Worm (Caenorhabditis elegans) whole organism, dauer: ENCODE measurements around the gene srh-98.

Experiments
- unc-62 ChIP-seq: sonication (generic microtip); optimal IDR thresholded peaks from 2 replicates; lab custom pipeline; 2017; ENCODE audit warnings: missing biosample characterization, missing genetic modification reagents, missing genetic modification characterization

srh-98 gene

DNA sequence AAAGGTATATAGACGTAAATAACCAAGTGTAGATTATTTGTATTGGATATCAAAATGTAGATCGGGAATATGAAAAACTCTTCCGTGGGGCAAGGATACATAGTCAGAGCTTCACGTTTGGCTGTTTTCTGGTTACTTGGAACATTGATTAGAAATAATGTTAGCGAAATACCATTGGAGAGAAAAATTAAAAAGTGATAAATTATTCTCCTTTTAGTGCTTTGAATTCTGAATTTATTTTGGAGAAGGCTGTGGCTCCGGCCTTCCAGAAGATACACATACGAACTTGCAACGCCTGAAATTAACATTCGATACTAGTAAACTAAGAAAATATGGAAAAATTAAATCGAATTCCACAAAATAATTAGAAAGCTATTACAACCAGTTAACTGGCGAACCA, at the start of gene srh-98:
srh-98 (minus strand) TSS at position 101 of the 400 bp plus-strand sequence.
- no peak for TF ChIP-seq unc-62 (GFP tag; lab: Kevin White, UChicago)

DNA sequence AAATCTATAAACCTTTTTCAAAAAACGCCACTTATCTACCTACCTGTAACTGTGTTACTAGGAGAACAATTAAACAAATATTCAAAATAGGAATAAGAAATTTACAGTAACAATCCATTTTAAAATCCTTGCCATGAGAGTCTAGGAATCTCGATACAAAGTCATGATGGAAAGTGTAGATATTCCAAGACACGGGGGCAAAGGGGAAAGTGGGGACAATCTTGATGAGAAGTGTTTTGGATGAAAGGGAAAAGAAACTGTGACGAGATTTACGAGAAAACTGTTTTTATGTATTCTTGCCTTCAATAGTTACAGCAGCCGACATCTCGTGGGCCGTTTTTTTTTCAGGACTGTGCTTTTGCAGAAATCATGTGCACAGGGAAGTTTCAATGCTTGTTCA, 46.6 kb upstream of the srh-98 start, which contains the start of gene F28G4.2:
F28G4.2 (minus strand) TSS at position 175 of the 400 bp plus-strand sequence.
- TF ChIP-seq unc-62 (GFP tag; lab: Kevin White, UChicago) = no peak

ce11 chrV:16277918-16278317, 42.4 kb upstream of the srh-98 start, which contains the start of gene cyp-37B1:
TSS of gene cyp-37B1 (plus strand) at chrV:16278116.
- no peak for TF ChIP-seq unc-62 (GFP tag; lab: Kevin White, UChicago)

- TF ChIP-seq unc-62 (GFP tag; lab: Kevin White, UChicago) = no peak
Observed at ce11 chrV:16275347-16275746, 39.8 kb upstream of the srh-98 start, which contains the start of gene pacl-1. TSS of gene pacl-1 (minus strand) at chrV:16275447.

- TF ChIP-seq unc-62 (GFP tag; lab: Kevin White, UChicago) = no peak
Observed at ce11 chrV:16271121-16271520, 35.6 kb upstream of the srh-98 start, which contains the start of gene T13F3.6. TSS of gene T13F3.6 (minus strand) at chrV:16271221.

- no peak for TF ChIP-seq unc-62 (GFP tag; lab: Kevin White, UChicago)
Observed at ce11 chrV:16269556-16269955, 34.0 kb upstream of the srh-98 start, which contains the start of the genes fbxa-2 and T13F3.8. TSS of gene fbxa-2 (minus strand) at chrV:16269656. TSS of gene T13F3.8 (plus strand) at chrV:16269800.

ce11 chrV:16266514-16266913, 31.0 kb upstream of the srh-98 start, which contains the start of gene T13F3.4:
TSS of gene T13F3.4 (minus strand) at chrV:16266614.
- no peak for TF ChIP-seq unc-62 (GFP tag; lab: Kevin White, UChicago)

DNA sequence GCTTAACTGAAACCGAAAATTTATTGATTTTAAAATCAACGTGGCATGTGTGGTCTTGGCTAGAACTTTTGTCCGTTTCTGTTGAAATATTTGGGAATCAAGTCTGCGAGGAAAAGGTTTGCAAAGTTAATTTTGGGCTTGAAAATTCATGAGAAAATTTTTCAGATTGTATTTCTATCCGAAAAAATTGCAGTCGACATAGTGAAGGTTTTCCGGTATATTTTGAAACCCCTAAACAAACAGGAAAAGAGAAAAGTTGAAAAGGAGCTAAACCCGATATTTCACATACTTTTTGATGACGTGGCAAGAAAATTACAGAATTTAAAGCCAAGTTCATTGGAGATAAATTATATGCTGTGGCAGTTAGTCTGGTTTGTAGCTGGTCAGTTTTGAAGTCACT, 24.1 kb upstream of the srh-98 start, which contains the start of gene nhr-127:
nhr-127 (plus strand) TSS at position 301 of the 400 bp plus-strand sequence.
- TF ChIP-seq unc-62 (GFP tag; lab: Kevin White, UChicago) = no peak

ce11 chrV:16258142-16258541, 22.6 kb upstream of the srh-98 start, which contains the start of gene nhr-218:
TSS of gene nhr-218 (plus strand) at chrV:16258442.
- no peak for TF ChIP-seq unc-62 (GFP tag; lab: Kevin White, UChicago)

DNA sequence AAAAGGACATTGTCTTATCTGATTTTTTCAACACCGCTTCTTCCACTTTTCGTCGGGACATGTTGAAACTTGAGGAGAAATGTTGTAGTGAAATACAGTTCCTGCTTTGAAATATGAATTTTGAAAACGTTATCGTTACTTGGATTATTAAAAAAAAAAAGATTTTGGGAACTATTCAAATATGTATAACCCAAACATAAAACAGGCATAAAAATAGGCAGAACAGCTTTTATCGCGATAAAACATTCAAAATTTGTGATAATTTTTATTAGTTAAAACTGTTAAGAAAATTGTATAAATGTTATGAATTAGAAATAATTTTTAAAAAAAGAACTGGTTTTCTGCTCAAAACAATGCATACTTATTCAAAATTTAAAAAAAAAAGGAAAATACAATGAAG, 20.8 kb upstream of the srh-98 start, which contains the start of gene bgnt-1.3:
bgnt-1.3 (minus strand) TSS at position 101 of the 400 bp plus-strand sequence.
- no peak for TF ChIP-seq unc-62 (GFP tag; lab: Kevin White, UChicago)

- TF ChIP-seq unc-62 (GFP tag; lab: Kevin White, UChicago) = no peak
Observed at ce11 chrV:16253687-16254086, 18.1 kb upstream of the srh-98 start, which contains the start of gene gcy-20. TSS of gene gcy-20 (minus strand) at chrV:16253787.

ce11 chrV:16249105-16249504, 13.6 kb upstream of the srh-98 start:
- no peak for TF ChIP-seq unc-62 (GFP tag; lab: Kevin White, UChicago)

DNA sequence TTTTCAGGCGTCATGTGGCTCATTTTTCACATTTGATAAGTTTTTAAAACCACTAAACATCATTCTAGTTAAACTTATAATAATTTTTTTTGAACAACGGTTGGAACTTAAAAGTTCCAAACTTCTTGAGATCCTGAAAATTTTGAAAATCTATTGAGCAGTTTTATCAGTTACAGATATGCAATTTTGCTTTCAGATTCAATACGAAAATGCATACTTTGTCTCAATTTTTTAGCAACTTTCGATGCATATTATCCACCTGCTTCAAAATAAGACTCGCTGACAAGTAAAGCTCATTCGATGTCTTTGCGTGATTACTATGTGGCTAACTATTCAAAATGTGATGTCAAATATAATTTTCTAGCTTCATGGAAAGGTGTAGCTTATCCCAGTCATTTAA, 11.0 kb upstream of the srh-98 start, which contains the start of gene srh-95:
srh-95 (plus strand) TSS at position 301 of the 400 bp plus-strand sequence.
- TF ChIP-seq unc-62 (GFP tag; lab: Kevin White, UChicago) = no peak

ce11 chrV:16244078-16244477, 8.5 kb upstream of the srh-98 start, which contains the start of gene srh-104:
TSS of gene srh-104 (minus strand) at chrV:16244178.
- no peak for TF ChIP-seq unc-62 (GFP tag; lab: Kevin White, UChicago)

DNA sequence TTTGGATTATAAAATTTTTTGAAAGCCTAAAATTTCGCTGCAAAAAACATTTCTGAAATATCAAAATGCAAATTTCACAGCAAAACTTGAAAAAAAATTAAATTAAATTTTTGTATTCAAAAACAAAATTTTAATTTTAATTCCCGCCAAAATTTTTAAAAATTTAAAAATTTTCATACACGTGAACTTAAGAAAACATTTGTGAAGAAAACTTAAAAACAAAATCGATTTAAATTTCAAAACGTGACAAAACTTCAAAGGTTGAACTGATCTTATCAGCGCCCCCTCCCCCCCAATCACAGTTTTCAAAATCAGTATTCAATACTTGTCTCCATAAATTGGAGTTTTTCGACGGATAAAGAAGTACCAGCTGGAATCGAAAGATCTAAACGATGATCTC, 1.7 kb upstream of the srh-98 start, which contains the start of gene F21H7.5:
F21H7.5 (plus strand) TSS at position 301 of the 400 bp plus-strand sequence.
- TF ChIP-seq unc-62 (GFP tag; lab: Kevin White, UChicago) = no peak

DNA sequence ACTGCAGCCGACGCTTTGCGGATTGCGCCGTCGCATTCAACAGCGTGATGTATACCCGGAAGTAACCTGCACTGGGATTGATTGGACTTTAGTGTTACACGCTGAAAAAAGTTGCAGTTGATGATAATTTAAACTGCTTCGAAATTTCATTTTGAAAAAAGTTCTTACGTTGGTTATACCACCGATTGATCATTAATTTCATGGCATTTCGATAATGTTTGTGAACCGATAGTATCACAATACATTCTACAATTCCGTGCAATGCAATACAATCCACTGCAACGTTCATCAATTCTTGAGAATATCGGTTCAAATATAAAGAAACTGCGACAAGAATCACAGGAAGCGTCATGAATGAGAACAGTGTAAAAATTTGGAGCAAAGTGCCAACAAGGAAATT, 412 bp downstream of the srh-98 start, which contains the start of gene F21H7.3:
F21H7.3 (minus strand) TSS at position 101 of the 400 bp plus-strand sequence.
- TF ChIP-seq unc-62 (GFP tag; lab: Kevin White, UChicago) = no peak

ce11 chrV:16233624-16234023, 1.9 kb downstream of the srh-98 start, which contains the start of gene clec-233:
TSS of gene clec-233 (plus strand) at chrV:16233924.
- no peak for TF ChIP-seq unc-62 (GFP tag; lab: Kevin White, UChicago)
